Worm (Caenorhabditis elegans) whole organism, L3 larva: ENCODE data around the gene pgp-1.

ENCODE experiments used
- ZK546.5 ChIP-seq: sonication (generic microtip); optimal IDR thresholded peaks from 2 replicates; lab custom pipeline; 2017; ENCODE audit warnings: missing biosample characterization, missing genetic modification characterization
- ama-1 ChIP-seq: fragments of 150-350 bp; optimal IDR thresholded peaks from 2 replicates; lab custom pipeline; 2018
- ceh-82 ChIP-seq: fragments of 150-350 bp; optimal IDR thresholded peaks from 2 replicates; lab custom pipeline; 2014; ENCODE audit warnings: missing biosample characterization, missing genetic modification characterization
- elt-3 ChIP-seq, 3 experiments: fragments of 150-350 bp in 1 of 3; sonication (generic microtip) in 2 of 3; optimal IDR thresholded peaks; 2 replicates in 2 of 3; 4 replicates in 1 of 3; lab custom pipeline; 2014 to 2017; ENCODE audit warnings: missing biosample characterization in 3 of 3, missing genetic modification characterization in 3 of 3
- hmg-11 ChIP-seq: sonication (generic microtip); optimal IDR thresholded peaks from 2 replicates; lab custom pipeline; 2016; ENCODE audit warnings: missing genetic modification characterization, missing compliant biosample characterization
- jun-1 ChIP-seq: fragments of 150-350 bp; optimal IDR thresholded peaks from 2 replicates; lab custom pipeline; 2014; ENCODE audit warnings: missing biosample characterization, missing genetic modification reagents, missing genetic modification characterization
- lin-39 ChIP-seq: fragments of 150-350 bp; optimal IDR thresholded peaks from 2 replicates; lab custom pipeline; 2018; ENCODE audit warnings: missing biosample characterization, missing genetic modification reagents, missing genetic modification characterization
- nfya-1 ChIP-seq: sonication (generic microtip); optimal IDR thresholded peaks from 2 replicates; lab custom pipeline; 2017; ENCODE audit warnings: missing genetic modification characterization, mild to moderate bottlenecking, missing compliant biosample characterization, antibody characterized with exemption, moderate library complexity; ENCODE audit not compliant: insufficient read depth
- nhr-12 ChIP-seq: fragments of 150-350 bp; optimal IDR thresholded peaks from 2 replicates; lab custom pipeline; 2014; ENCODE audit warnings: missing biosample characterization, missing genetic modification characterization
- nhr-237 ChIP-seq: fragments of 150-350 bp; optimal IDR thresholded peaks from 2 replicates; lab custom pipeline; 2014; ENCODE audit warnings: missing biosample characterization, missing genetic modification characterization
- nhr-28 ChIP-seq: fragments of 150-350 bp; optimal IDR thresholded peaks from 2 replicates; lab custom pipeline; 2014; ENCODE audit warnings: missing biosample characterization, missing genetic modification characterization
- nhr-77 ChIP-seq: fragments of 150-350 bp; optimal IDR thresholded peaks from 2 replicates; lab custom pipeline; 2014; ENCODE audit warnings: missing biosample characterization, missing genetic modification characterization
- sea-2 ChIP-seq: fragments of 150-350 bp; sonication (generic microtip); optimal IDR thresholded peaks from 4 replicates; lab custom pipeline; 2014; ENCODE audit warnings: missing biosample characterization, missing genetic modification reagents, missing genetic modification characterization
- zag-1 ChIP-seq: fragments of 150-350 bp; optimal IDR thresholded peaks from 2 replicates; lab custom pipeline; 2014; ENCODE audit warnings: missing biosample characterization, missing genetic modification characterization

- TF ChIP-seq zag-1 (tag; lab: Kevin White, UChicago) = no peak
- no peak for TF ChIP-seq nhr-12 (tag; lab: Kevin White, UChicago)
- TF ChIP-seq nhr-237 (tag; lab: Kevin White, UChicago) = no peak
- no peak for TF ChIP-seq elt-3 (tag; optimal IDR thresholded peaks at IDR 0.05; lab: Kevin White, UChicago)
- no peak for TF ChIP-seq ZK546.5 (tag; lab: Kevin White, UChicago)
- TF ChIP-seq sea-2 = no peak
- no peak for TF ChIP-seq lin-39 (tag; lab: Kevin White, UChicago)
- no peak for TF ChIP-seq nhr-28
- no peak for TF ChIP-seq hmg-11 (tag; lab: Kevin White, UChicago)
- no peak for TF ChIP-seq nfya-1 (tag; lab: Kevin White, UChicago)
- no peak for TF ChIP-seq nhr-77
- no peak for TF ChIP-seq ama-1 (lab: Kevin White, UChicago)
- no peak for TF ChIP-seq ceh-82 (tag; lab: Kevin White, UChicago)
- no peak for TF ChIP-seq jun-1 (tag; lab: Kevin White, UChicago)
Observed at ce11 chrIV:12630922-12631321, 32.0 kb upstream of the pgp-1 start, which contains the start of gene ark-1.
